Fruit fly (Drosophila melanogaster) Kc167 (cell line): Measurements from ENCODE around the gene Acp29AB.

ENCODE experiments used
- Myc ChIP-seq: fragments of >200 bp; optimal IDR thresholded peaks from 2 replicates; lab custom pipeline; 2017; ENCODE audit warnings: missing external identifiers
- Sin3A ChIP-seq: fragments of >200 bp; optimal IDR thresholded peaks from 2 replicates; lab custom pipeline; 2018; ENCODE audit warnings: missing external identifiers
- h ChIP-seq: fragments of >200 bp; optimal IDR thresholded peaks from 3 replicates; lab custom pipeline; 2018; ENCODE audit warnings: missing external identifiers
- insv ChIP-seq: fragments of >200 bp; optimal IDR thresholded peaks from 3 replicates; lab custom pipeline; 2018; ENCODE audit warnings: missing external identifiers
- psq ChIP-seq: fragments of >200 bp; optimal IDR thresholded peaks from 2 replicates; lab custom pipeline; 2017; ENCODE audit warnings: missing external identifiers
- ttk ChIP-seq: sonication (Bioruptor generic); optimal IDR thresholded peaks from 2 replicates; lab custom pipeline; 2017; ENCODE audit warnings: missing external identifiers

dm6 chr2L:8395996-8396699, 3.1 kb upstream of the Acp29AB start, which contains the start of the genes Peritrophin-15a and CG13385:
- no peak for TF ChIP-seq Sin3A (lab: Kevin White, UChicago)
- TF ChIP-seq psq = no peak
- no peak for TF ChIP-seq h (lab: Kevin White, UChicago)
- TF ChIP-seq insv (lab: Kevin White, UChicago) = no peak
- no peak for TF ChIP-seq Myc
- TF ChIP-seq ttk (lab: Kevin White, UChicago) = no peak
